Worm (Caenorhabditis elegans): ENCODE data around the gene sorb-1.

DNA sequence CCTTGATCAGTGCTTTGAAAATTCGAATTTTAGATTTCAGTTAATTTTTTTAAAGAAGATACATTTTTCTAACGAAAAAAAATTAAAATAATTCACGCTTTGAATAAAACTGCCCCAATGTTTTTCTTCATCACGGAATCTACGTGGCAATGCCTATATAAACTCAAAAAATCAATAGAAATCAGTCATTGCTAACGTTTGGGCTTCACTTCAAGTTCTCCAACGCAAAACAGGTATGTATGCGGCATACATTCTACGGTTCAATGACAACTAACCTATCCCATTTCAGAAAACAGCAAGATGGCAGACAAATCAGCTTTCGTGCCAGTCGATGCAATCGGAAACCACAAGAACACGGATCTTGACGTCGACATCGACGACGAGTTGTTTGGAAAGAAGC lies 4.7 kb upstream of the sorb-1 start, which contains the start of gene C47A4.5:
- no peak for TF ChIP-seq klf-2 (GFP tag; conservative IDR thresholded peaks at IDR 0.05)
- TF ChIP-seq T22C8.4 (GFP tag; IDR thresholded peaks at IDR 0.05): no peak
- TF ChIP-seq ztf-29 (GFP tag; IDR thresholded peaks at IDR 0.05): no peak
- no peak for TF ChIP-seq ref-1 (GFP tag; conservative IDR thresholded peaks at IDR 0.05)

Data from whole organism, midembryonic.